Worm (Caenorhabditis elegans) whole organism, young adult: Measurements from ENCODE around the gene atp-5.

Source experiments
- ama-1 ChIP-seq, 3 experiments: fragments of 150-350 bp in 1 of 3; sonication (generic microtip) in 2 of 3; optimal IDR thresholded peaks; 2 replicates each; lab custom pipeline; 2014 to 2018; ENCODE audit warnings: missing biosample characterization in 2 of 3, missing genetic modification characterization in 2 of 3, missing genetic modification reagents in 2 of 3
- athp-1 ChIP-seq: sonication (generic microtip); optimal IDR thresholded peaks from 2 replicates; lab custom pipeline; 2017; ENCODE audit warnings: mild to moderate bottlenecking, missing genetic modification characterization, missing compliant biosample characterization
- ccch-3 ChIP-seq: fragments of 200-800 bp; sonication (Bioruptor generic); optimal IDR thresholded peaks from 2 replicates; lab custom pipeline; 2018; ENCODE audit warnings: mild to moderate bottlenecking, missing genetic modification characterization, missing compliant biosample characterization
- lin-40 ChIP-seq: sonication (generic microtip); optimal IDR thresholded peaks from 2 replicates; lab custom pipeline; 2016; ENCODE audit warnings: missing genetic modification characterization, mild to moderate bottlenecking, missing compliant biosample characterization, missing genotype, missing genetic modification reagents
- lsy-27 ChIP-seq: sonication (generic microtip); optimal IDR thresholded peaks from 2 replicates; lab custom pipeline; 2017; ENCODE audit warnings: missing genetic modification characterization, mild to moderate bottlenecking, missing compliant biosample characterization, antibody characterized with exemption, missing genotype, borderline replicate concordance; ENCODE audit not compliant: insufficient read depth
- snpc-4 ChIP-seq, 5 experiments: fragments of 150-350 bp in 1 of 5; sonication (generic microtip) in 4 of 5; optimal IDR thresholded peaks; 2 replicates each; lab custom pipeline; 2014 to 2018; ENCODE audit warnings: missing genetic modification characterization in 5 of 5, missing biosample characterization in 3 of 5, antibody characterized with exemption in 2 of 5, mild to moderate bottlenecking in 2 of 5, missing compliant biosample characterization in 2 of 5, missing genotype in 2 of 5, moderate library complexity in 2 of 5, missing genetic modification reagents in 1 of 5
- unc-62 ChIP-seq: fragments of 150-350 bp; optimal IDR thresholded peaks from 2 replicates; lab custom pipeline; 2014; ENCODE audit warnings: missing biosample characterization, missing genetic modification reagents, missing genetic modification characterization

ce11 chrV:11147780-11148144 is 24.1 kb upstream of the atp-5 start:
- TF ChIP-seq ama-1 (optimal IDR thresholded peaks at IDR 0.05; lab: Kevin White, UChicago) (peak; percentile 67), ama-1 (GFP tag; optimal IDR thresholded peaks at IDR 0.05; lab: Kevin White, UChicago) (no peak), lsy-27 (tag; lab: Kevin White, UChicago) (no peak), ccch-3 (GFP tag; lab: Kevin White, UChicago) (no peak), unc-62 (GFP tag; lab: Kevin White, UChicago) (no peak), lin-40 (tag; lab: Kevin White, UChicago) (no peak), athp-1 (tag; lab: Kevin White, UChicago) (no peak), snpc-4 (GFP tag; optimal IDR thresholded peaks at IDR 0.05; lab: Kevin White, UChicago) (no peak), snpc-4 (tag; optimal IDR thresholded peaks at IDR 0.05; lab: Kevin White, UChicago) (no peak)
